Worm (Caenorhabditis elegans) whole organism, L3 larva: ENCODE results near the gene glb-9.
A peak's percentile ranks its signal among the peaks of the same experiment; 100 is the strongest.

Source experiments
- ZK546.5 ChIP-seq: sonication (generic microtip); optimal IDR thresholded peaks from 2 replicates; lab custom pipeline; 2017; ENCODE audit warnings: missing biosample characterization, missing genetic modification characterization
- ama-1 ChIP-seq: fragments of 150-350 bp; optimal IDR thresholded peaks from 2 replicates; lab custom pipeline; 2018
- ceh-82 ChIP-seq: fragments of 150-350 bp; optimal IDR thresholded peaks from 2 replicates; lab custom pipeline; 2014; ENCODE audit warnings: missing biosample characterization, missing genetic modification characterization
- ceh-9 ChIP-seq: sonication (generic microtip); optimal IDR thresholded peaks from 2 replicates; lab custom pipeline; 2018; ENCODE audit warnings: missing biosample characterization, missing genetic modification characterization
- daf-12 ChIP-seq: fragments of 150-350 bp; optimal IDR thresholded peaks from 2 replicates; lab custom pipeline; 2014; ENCODE audit warnings: missing biosample characterization, missing genetic modification reagents, missing genetic modification characterization
- egl-5 ChIP-seq: fragments of 150-350 bp; optimal IDR thresholded peaks from 2 replicates; lab custom pipeline; 2017; ENCODE audit warnings: missing biosample characterization, missing genetic modification reagents, missing genetic modification characterization, inconsistent platforms
- elt-1 ChIP-seq: fragments of 150-350 bp; optimal IDR thresholded peaks from 2 replicates; lab custom pipeline; 2014; ENCODE audit warnings: missing biosample characterization, missing genetic modification characterization
- elt-2 ChIP-seq: sonication (generic microtip); optimal IDR thresholded peaks from 2 replicates; lab custom pipeline; 2016; ENCODE audit warnings: missing genetic modification reagents, mild to moderate bottlenecking, missing genetic modification characterization, missing compliant biosample characterization
- fkh-10 ChIP-seq: sonication (generic microtip); optimal IDR thresholded peaks from 2 replicates; lab custom pipeline; 2017; ENCODE audit warnings: missing biosample characterization, missing genetic modification reagents, missing genetic modification characterization
- fkh-2 ChIP-seq: fragments of 150-350 bp; optimal IDR thresholded peaks from 2 replicates; lab custom pipeline; 2014; ENCODE audit warnings: missing biosample characterization, missing genetic modification reagents, missing genetic modification characterization
- fos-1 ChIP-seq: fragments of 150-350 bp; optimal IDR thresholded peaks from 2 replicates; lab custom pipeline; 2014; ENCODE audit warnings: missing biosample characterization, missing genetic modification characterization
- jun-1 ChIP-seq: fragments of 150-350 bp; optimal IDR thresholded peaks from 2 replicates; lab custom pipeline; 2014; ENCODE audit warnings: missing biosample characterization, missing genetic modification reagents, missing genetic modification characterization
- lin-15B ChIP-seq: fragments of 150-350 bp; optimal IDR thresholded peaks from 2 replicates; lab custom pipeline; 2014; ENCODE audit warnings: missing biosample characterization, missing genetic modification characterization
- lin-39 ChIP-seq: fragments of 150-350 bp; optimal IDR thresholded peaks from 2 replicates; lab custom pipeline; 2018; ENCODE audit warnings: missing biosample characterization, missing genetic modification reagents, missing genetic modification characterization
- lsy-12 ChIP-seq: sonication (generic microtip); optimal IDR thresholded peaks from 2 replicates; lab custom pipeline; 2016; ENCODE audit warnings: mild to moderate bottlenecking, missing genetic modification characterization, missing compliant biosample characterization
- mml-1 ChIP-seq: fragments of 150-350 bp; sonication (generic microtip); optimal IDR thresholded peaks from 3 replicates; lab custom pipeline; 2014; ENCODE audit warnings: missing biosample characterization, missing genetic modification characterization
- nfya-1 ChIP-seq: sonication (generic microtip); optimal IDR thresholded peaks from 2 replicates; lab custom pipeline; 2017; ENCODE audit warnings: missing genetic modification characterization, mild to moderate bottlenecking, missing compliant biosample characterization, antibody characterized with exemption, moderate library complexity; ENCODE audit not compliant: insufficient read depth
- nhr-23 ChIP-seq: fragments of 150-350 bp; optimal IDR thresholded peaks from 2 replicates; lab custom pipeline; 2014; ENCODE audit warnings: missing biosample characterization, missing genetic modification reagents, missing genetic modification characterization
- nhr-237 ChIP-seq: fragments of 150-350 bp; optimal IDR thresholded peaks from 2 replicates; lab custom pipeline; 2014; ENCODE audit warnings: missing biosample characterization, missing genetic modification characterization
- nhr-25 ChIP-seq: sonication (generic microtip); optimal IDR thresholded peaks from 2 replicates; lab custom pipeline; 2017; ENCODE audit warnings: missing biosample characterization, missing genetic modification characterization
- nhr-28 ChIP-seq: fragments of 150-350 bp; optimal IDR thresholded peaks from 2 replicates; lab custom pipeline; 2014; ENCODE audit warnings: missing biosample characterization, missing genetic modification characterization
- nhr-43 ChIP-seq: sonication (generic microtip); optimal IDR thresholded peaks from 2 replicates; lab custom pipeline; 2016; ENCODE audit warnings: mild to moderate bottlenecking, missing genetic modification characterization, missing compliant biosample characterization; ENCODE audit not compliant: poor library complexity, severe bottlenecking
- pha-4 ChIP-seq: fragments of 150-350 bp; optimal IDR thresholded peaks from 2 replicates; lab custom pipeline; 2014; ENCODE audit warnings: missing biosample characterization, missing genetic modification reagents, missing genetic modification characterization
- pqm-1 ChIP-seq: fragments of 150-350 bp; optimal IDR thresholded peaks from 2 replicates; lab custom pipeline; 2017; ENCODE audit warnings: missing biosample characterization, missing genetic modification characterization, inconsistent platforms
- sea-2 ChIP-seq: fragments of 150-350 bp; sonication (generic microtip); optimal IDR thresholded peaks from 4 replicates; lab custom pipeline; 2014; ENCODE audit warnings: missing biosample characterization, missing genetic modification reagents, missing genetic modification characterization
- skn-1 ChIP-seq: fragments of 150-350 bp; optimal IDR thresholded peaks from 2 replicates; lab custom pipeline; 2014; ENCODE audit warnings: missing biosample characterization, missing genetic modification characterization
- snpc-4 ChIP-seq: fragments of 150-350 bp; optimal IDR thresholded peaks from 2 replicates; lab custom pipeline; 2014; ENCODE audit warnings: missing biosample characterization, missing genetic modification characterization
- zag-1 ChIP-seq: fragments of 150-350 bp; optimal IDR thresholded peaks from 2 replicates; lab custom pipeline; 2014; ENCODE audit warnings: missing biosample characterization, missing genetic modification characterization

The glb-9 gene

ce11 chrII:7544782-7545181, 25.7 kb upstream of the glb-9 start:
- TF ChIP-seq nhr-28 (no peak), ama-1 (peak; percentile 32), nhr-43 (tag; lab: Kevin White, UChicago) (peak; percentile 51), elt-1 (tag; lab: Kevin White, UChicago) (no peak), nhr-237 (tag; lab: Kevin White, UChicago) (no peak), pha-4 (tag; lab: Kevin White, UChicago) (no peak), daf-12 (tag; lab: Kevin White, UChicago) (no peak)

ce11 chrII:7543808-7544207, 24.7 kb upstream of the glb-9 start, which contains the start of gene rol-8:
Gene rol-8 (plus strand): TSS chrII:7544108.
- no peak for TF ChIP-seq nfya-1 (tag; lab: Kevin White, UChicago)
- no peak for TF ChIP-seq fkh-2 (tag; lab: Kevin White, UChicago)
- no peak for TF ChIP-seq ceh-9 (tag; lab: Kevin White, UChicago)
- no peak for TF ChIP-seq lin-39 (tag; lab: Kevin White, UChicago)
- TF ChIP-seq pha-4 (tag; lab: Kevin White, UChicago) = no peak
- TF ChIP-seq fkh-10 = no peak
- no peak for TF ChIP-seq lin-15B (tag; lab: Kevin White, UChicago)
- no peak for TF ChIP-seq egl-5
- no peak for TF ChIP-seq fos-1
- no peak for TF ChIP-seq zag-1 (tag; lab: Kevin White, UChicago)
- no peak for TF ChIP-seq pqm-1

- TF ChIP-seq sea-2 (GFP tag; lab: Kevin White, UChicago) (no peak), jun-1 (tag; lab: Kevin White, UChicago) (no peak), nhr-23 (peak; percentile 61), ZK546.5 (tag; lab: Kevin White, UChicago) (no peak)
These were observed 23.8 kb upstream of the glb-9 start for ce11 chrII:7542952-7543351.

DNA sequence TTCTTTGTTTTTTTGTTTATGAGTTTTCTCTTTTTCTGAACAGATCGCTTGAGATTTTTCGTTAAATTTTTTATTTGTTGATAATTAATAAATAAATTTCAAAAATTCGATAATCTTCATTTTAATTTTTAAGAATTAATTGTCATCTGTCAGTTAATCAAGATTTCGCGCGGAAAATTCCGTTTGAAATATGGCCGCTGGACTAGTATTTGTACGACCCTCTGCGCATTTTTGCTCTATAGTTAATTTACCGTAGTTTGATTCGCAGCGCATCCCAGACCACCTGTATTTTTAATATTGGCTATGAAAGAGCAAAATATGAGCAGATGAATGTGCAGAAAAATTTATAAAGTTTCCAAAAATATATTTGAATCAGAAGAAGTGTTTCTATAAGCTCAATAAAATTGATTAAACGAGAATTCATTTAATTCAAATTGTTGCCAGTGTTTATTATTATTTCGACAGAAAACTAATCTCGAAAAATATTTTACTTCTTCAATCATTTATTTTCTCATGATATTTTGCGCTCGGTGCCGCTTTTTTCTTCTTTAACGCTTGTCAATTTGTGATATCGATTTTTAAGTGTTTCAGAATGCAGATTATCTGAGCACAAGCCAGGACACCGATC, 18.6 kb upstream of the glb-9 start, which contains the start of gene nfi-1:
TSS of gene nfi-1 (plus strand) at position 578 of the 628 bp plus-strand sequence.
- TF ChIP-seq lin-15B (tag; lab: Kevin White, UChicago) = peak; percentile 68
- peak; percentile 64 for TF ChIP-seq lin-39 (tag; lab: Kevin White, UChicago)
- TF ChIP-seq mml-1 (tag; lab: Kevin White, UChicago) = no peak
- peak; percentile 66 for TF ChIP-seq snpc-4 (tag; lab: Kevin White, UChicago)
- no peak for TF ChIP-seq nhr-43 (tag; lab: Kevin White, UChicago)
- no peak for TF ChIP-seq ceh-82 (tag; lab: Kevin White, UChicago)
- TF ChIP-seq nhr-25 (tag; lab: Kevin White, UChicago) = peak; percentile 22
- peak; percentile 81 for TF ChIP-seq pha-4 (tag; lab: Kevin White, UChicago)
- TF ChIP-seq nhr-23 = peak; percentile 13
- peak; percentile 79 for TF ChIP-seq nfya-1 (tag; lab: Kevin White, UChicago)
- TF ChIP-seq, all 47 proteins: peak for 7

- TF ChIP-seq ceh-82 (tag; lab: Kevin White, UChicago) (no peak), pqm-1 (peak; percentile 7), elt-2 (tag; lab: Kevin White, UChicago) (peak; percentile 56), lsy-12 (tag; lab: Kevin White, UChicago) (no peak)
These were observed 15.8 kb upstream of the glb-9 start, which contains the start of gene ZK1290.13 for ce11 chrII:7534934-7535333. Gene ZK1290.13 (plus strand): TSS chrII:7535006.

DNA sequence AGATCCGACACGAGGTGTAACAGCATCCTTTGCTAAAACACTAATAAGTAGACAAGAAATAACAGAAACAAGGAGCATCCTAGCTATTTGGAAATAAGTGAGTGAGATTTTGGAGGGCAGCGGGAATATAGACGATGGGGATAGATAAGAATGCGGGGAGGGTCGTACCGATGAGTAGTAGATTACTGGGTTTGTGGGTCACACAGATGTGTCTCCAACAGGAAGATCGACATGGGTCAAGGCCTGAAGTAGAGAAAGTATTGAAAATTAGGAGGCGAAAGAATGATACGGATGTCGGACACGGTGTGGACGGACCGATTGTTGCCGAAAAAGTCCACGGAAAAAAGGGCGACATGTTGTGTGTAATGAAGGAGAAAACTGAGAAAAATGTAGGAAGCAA, 15.2 kb upstream of the glb-9 start, which contains the start of gene wrt-10:
TSS of gene wrt-10 (minus strand) at position 195 of the 400 bp plus-strand sequence.
- no peak for TF ChIP-seq pha-4 (tag; lab: Kevin White, UChicago)
- no peak for TF ChIP-seq skn-1
- peak; percentile 10 for TF ChIP-seq nhr-25 (tag; lab: Kevin White, UChicago)
- peak; percentile 6 for TF ChIP-seq elt-1 (tag; lab: Kevin White, UChicago)
- TF ChIP-seq nhr-23 = peak; percentile 86
- no peak for TF ChIP-seq elt-2 (tag; lab: Kevin White, UChicago)
